Worm (Caenorhabditis elegans): ENCODE results near the gene srh-193.

Gene srh-193

ce11 chrV:4242431-4242830, 47.6 kb downstream of the srh-193 start, which contains the start of gene srt-12:
Gene srt-12, minus strand, starts transcription at chrV:4242531.
- TF ChIP-seq sdz-38 (tag; optimal IDR thresholded peaks at IDR 0.05) = no peak
- no peak for TF ChIP-seq ekl-4 (GFP tag; IDR thresholded peaks at IDR 0.05)
- no peak for TF ChIP-seq hsf-1 (GFP tag; IDR thresholded peaks at IDR 0.05)
- no peak for TF ChIP-seq gei-17 (GFP tag; optimal IDR thresholded peaks at IDR 0.05)
- TF ChIP-seq lin-26 (GFP tag; IDR thresholded peaks at IDR 0.05) = no peak
- no peak for TF ChIP-seq madf-6 (GFP tag; IDR thresholded peaks at IDR 0.05)
- TF ChIP-seq sea-2 (GFP tag; IDR thresholded peaks at IDR 0.05) = no peak
- TF ChIP-seq mcd-1 (GFP tag; IDR thresholded peaks at IDR 0.05) = no peak
- TF ChIP-seq let-526 (GFP tag; IDR thresholded peaks at IDR 0.05) = no peak
- TF ChIP-seq ztf-22 (GFP tag; optimal IDR thresholded peaks at IDR 0.05) = no peak
- TF ChIP-seq Y53F4B.3 (GFP tag; IDR thresholded peaks at IDR 0.05) = no peak
- no peak for TF ChIP-seq lin-54 (GFP tag; optimal IDR thresholded peaks at IDR 0.05)
- no peak for TF ChIP-seq lir-1 (GFP tag; conservative IDR thresholded peaks at IDR 0.05)
- TF ChIP-seq attf-5 (GFP tag; optimal IDR thresholded peaks at IDR 0.05) = no peak
- TF ChIP-seq egl-18 (GFP tag; IDR thresholded peaks at IDR 0.05) = no peak

ce11 chrV:4241555-4241954, 48.4 kb downstream of the srh-193 start:
- TF ChIP-seq rpc-1 (optimal IDR thresholded peaks at IDR 0.05) (no peak), rpc-1 (tag; optimal IDR thresholded peaks at IDR 0.05) (no peak)

ce11 chrV:4240292-4240691, 49.7 kb downstream of the srh-193 start, which contains the start of gene srh-204:
Gene srh-204, minus strand, starts transcription at chrV:4240392.
- no peak for TF ChIP-seq snpc-1.1 (tag; optimal IDR thresholded peaks at IDR 0.05; ENCODE audit: insufficient read depth)
- TF ChIP-seq ceh-100 (GFP tag; IDR thresholded peaks at IDR 0.05) = no peak
- no peak for TF ChIP-seq T26A5.8 (tag; optimal IDR thresholded peaks at IDR 0.05)
- no peak for TF ChIP-seq let-526 (GFP tag; IDR thresholded peaks at IDR 0.05)
- TF ChIP-seq attf-6 (GFP tag; IDR thresholded peaks at IDR 0.05) = no peak
- no peak for TF ChIP-seq chd-7 (tag; optimal IDR thresholded peaks at IDR 0.05)
- no peak for TF ChIP-seq athp-1 (tag; optimal IDR thresholded peaks at IDR 0.05)
- TF ChIP-seq ceh-58 (GFP tag; IDR thresholded peaks at IDR 0.05) = no peak
- TF ChIP-seq atf-7 (tag; optimal IDR thresholded peaks at IDR 0.05) = no peak
- no peak for TF ChIP-seq lin-40 (tag; optimal IDR thresholded peaks at IDR 0.05)
- no peak for TF ChIP-seq cebp-1 (GFP tag; IDR thresholded peaks at IDR 0.05)
- no peak for TF ChIP-seq cebp-1 (tag; optimal IDR thresholded peaks at IDR 0.05)
- no peak for TF ChIP-seq unc-130 (GFP tag; optimal IDR thresholded peaks at IDR 0.05)
- no peak for TF ChIP-seq hlh-26 (GFP tag; conservative IDR thresholded peaks at IDR 0.05)
- TF ChIP-seq ccch-3 (GFP tag; optimal IDR thresholded peaks at IDR 0.05) = no peak
